Fruit fly (Drosophila melanogaster): ENCODE measurements around the gene nab.

Gene nab

DNA sequence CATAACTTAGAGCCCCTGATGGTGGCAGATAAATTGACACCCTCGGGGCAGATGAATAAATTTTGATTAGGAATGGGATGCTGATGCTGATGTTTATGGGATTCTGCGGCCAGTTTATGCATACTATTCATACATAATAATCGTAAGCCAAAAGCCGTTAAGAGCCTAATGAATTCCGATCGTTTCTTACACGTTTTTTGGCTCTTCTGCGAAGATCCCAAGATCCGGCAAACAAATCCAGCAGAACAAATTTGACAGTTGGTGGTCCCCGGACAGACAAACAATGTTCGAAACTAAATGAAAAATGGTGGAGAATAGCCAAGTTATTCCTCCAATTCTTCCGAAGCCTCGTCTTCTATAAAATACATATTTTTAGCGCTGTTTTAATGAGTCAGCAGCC, 43.2 kb downstream of the nab start (continued):
- TF ChIP-seq CG18619 (GFP tag; optimal IDR thresholded peaks at IDR 0.05) (no peak), Poxn (GFP tag; IDR thresholded peaks at IDR 0.05) (no peak), NfI (GFP tag; optimal IDR thresholded peaks at IDR 0.05) (no peak), CG7271 (tag; optimal IDR thresholded peaks at IDR 0.05) (no peak), tin (GFP tag; optimal IDR thresholded peaks at IDR 0.05) (no peak), sd (tag; optimal IDR thresholded peaks at IDR 0.05) (peak; percentile 23), BtbVII (GFP tag; optimal IDR thresholded peaks at IDR 0.05) (no peak), run (tag; optimal IDR thresholded peaks at IDR 0.05) (no peak), gt (GFP tag; IDR thresholded peaks at IDR 0.05) (no peak), CG4360 (GFP tag; IDR thresholded peaks at IDR 0.05) (no peak), CG1602 (GFP tag; optimal IDR thresholded peaks at IDR 0.05) (no peak), her (GFP tag; optimal IDR thresholded peaks at IDR 0.05) (no peak), B-H1 (GFP tag; IDR thresholded peaks at IDR 0.05) (no peak), hbn (GFP tag; IDR thresholded peaks at IDR 0.05; ENCODE audit: partially characterized antibody) (no peak), luna (GFP tag; optimal IDR thresholded peaks at IDR 0.05) (no peak), inv (GFP tag; IDR thresholded peaks at IDR 0.05; ENCODE audit: partially characterized antibody) (no peak), Dip2 (GFP tag; IDR thresholded peaks at IDR 0.05) (no peak), Six4 (GFP tag; optimal IDR thresholded peaks at IDR 0.05) (no peak), al (GFP tag; IDR thresholded peaks at IDR 0.05) (no peak), CG13894 (tag; optimal IDR thresholded peaks at IDR 0.05) (peak; percentile 74), unpg (GFP tag; optimal IDR thresholded peaks at IDR 0.05) (no peak)

DNA sequence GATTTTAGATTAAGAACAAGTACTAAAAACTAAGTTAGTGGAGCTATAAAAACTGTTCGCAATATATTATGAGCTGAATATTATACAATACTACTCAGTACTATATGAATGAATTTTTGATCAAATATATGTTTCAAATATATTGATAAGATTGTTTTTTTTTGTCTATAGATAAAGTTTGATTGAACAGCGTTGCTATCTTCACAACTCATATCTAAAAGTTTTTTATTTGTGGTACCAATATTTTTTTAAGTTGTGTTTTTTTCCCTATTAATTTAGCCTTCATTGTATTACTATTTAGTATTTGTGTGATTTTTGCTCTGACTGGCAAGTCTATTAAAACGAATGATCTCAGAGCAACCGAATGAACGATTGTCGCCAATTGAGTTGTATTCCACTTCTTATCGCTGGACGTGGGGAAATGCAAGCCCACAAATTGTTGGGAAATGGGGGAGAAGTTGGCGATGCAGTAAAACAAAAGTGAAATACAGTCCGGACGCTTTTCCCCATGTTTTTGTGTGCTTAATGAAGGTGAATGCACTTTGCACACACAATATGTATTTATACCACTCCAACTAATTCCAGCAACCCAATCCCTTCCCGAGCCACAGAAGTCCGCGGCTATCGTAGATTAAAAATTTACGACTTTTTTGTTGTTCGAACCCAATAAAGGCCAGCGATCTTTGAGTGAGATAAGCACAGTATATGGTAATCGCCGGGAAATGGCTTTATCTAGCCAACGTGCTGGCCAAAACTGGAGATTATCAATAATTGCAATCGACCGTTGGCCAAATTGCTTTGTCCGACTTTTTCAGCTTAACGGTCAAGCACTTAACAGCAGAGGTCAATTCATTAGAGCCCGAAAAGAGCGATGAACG, 44.0 kb downstream of the nab start:
- TF ChIP-seq lab (GFP tag; optimal IDR thresholded peaks at IDR 0.05) (peak; percentile 13), CG7928 (GFP tag; optimal IDR thresholded peaks at IDR 0.05) (no peak), Hr51 (GFP tag; optimal IDR thresholded peaks at IDR 0.05) (peak in 1 of 2 experiments; percentile 3), CG15601 (tag; optimal IDR thresholded peaks at IDR 0.05) (peak; percentile 16), sens (GFP tag) (peak; percentile 28), CG2120 (GFP tag; optimal IDR thresholded peaks at IDR 0.05) (peak; percentile 18), Drgx (GFP tag; IDR thresholded peaks at IDR 0.05) (peak; percentile 37; the same call in 1 of the 2 replicates), Fer2 (tag; optimal IDR thresholded peaks at IDR 0.05) (no peak), CG2678 (tag; optimal IDR thresholded peaks at IDR 0.05) (peak; percentile 13), Hmr (GFP tag; optimal IDR thresholded peaks at IDR 0.05) (no peak), exex (tag; optimal IDR thresholded peaks at IDR 0.05) (peak; percentile 33), CG34376 (GFP tag; optimal IDR thresholded peaks at IDR 0.05) (peak; percentile 12), Xbp1 (GFP tag; optimal IDR thresholded peaks at IDR 0.05) (no peak), gce (GFP tag; IDR thresholded peaks at IDR 0.05) (0 out of 3 replicates have a peak, but pooled peaks have one; percentile 13), peb (GFP tag; IDR thresholded peaks at IDR 0.05) (no peak), MBD-R2 (GFP tag; IDR thresholded peaks at IDR 0.05) (no peak), CG13624 (GFP tag; optimal IDR thresholded peaks at IDR 0.05) (no peak), CG32532 (GFP tag; IDR thresholded peaks at IDR 0.05) (peak; percentile 9; the same call in 1 of the 2 replicates), mld (GFP tag; IDR thresholded peaks at IDR 0.05; ENCODE audit: partially characterized antibody) (0 out of 3 replicates have a peak, but pooled peaks have one; percentile 34), CG2202 (tag; optimal IDR thresholded peaks at IDR 0.05) (peak; percentile 3), schlank (tag; optimal IDR thresholded peaks at IDR 0.05) (no peak), Med (GFP tag) (peak; percentile 31), ci (GFP tag; IDR thresholded peaks at IDR 0.05) (peak; percentile 55; the same call in 2 of the 3 replicates), fd3F (GFP tag; optimal IDR thresholded peaks at IDR 0.05) (no peak), CG2875 (GFP tag; optimal IDR thresholded peaks at IDR 0.05) (peak; percentile 22), grn (GFP tag; optimal IDR thresholded peaks at IDR 0.05) (peak; percentile 49), Fer3 (tag; optimal IDR thresholded peaks at IDR 0.05) (peak; percentile 10), PHDP (tag; optimal IDR thresholded peaks at IDR 0.05) (peak; percentile 16)

Data from whole organism, embryonic.